Fruit fly (Drosophila melanogaster) whole organism, embryonic: ENCODE measurements around the gene Tsen2.

ENCODE experiments used
- CG1024 ChIP-seq: fragments of 200-800 bp; sonication (Bioruptor generic); IDR thresholded peaks from 2 replicates; pipeline ENCODE4 v1.3.6; 2022; ENCODE audit warnings: missing biosample characterization, missing genetic modification characterization
- CG10274 ChIP-seq: fragments of 200-800 bp; sonication (Bioruptor generic); optimal IDR thresholded peaks from 3 replicates; lab custom pipeline; 2017; ENCODE audit warnings: missing biosample characterization, mild to moderate bottlenecking, missing genetic modification characterization
- CG11093 ChIP-seq: fragments of 200-800 bp; sonication (Bioruptor generic); IDR thresholded peaks from 3 replicates; pipeline ENCODE4 v1.3.6; 2022; ENCODE audit warnings: missing biosample characterization, missing genetic modification characterization
- CG11247 ChIP-seq: fragments of 200-800 bp; sonication (Bioruptor generic); IDR thresholded peaks from 2 replicates; pipeline ENCODE4 v1.3.6; 2022; ENCODE audit warnings: missing biosample characterization, missing genetic modification characterization
- CG12219 ChIP-seq: fragments of 200-800 bp; sonication (Bioruptor generic); optimal IDR thresholded peaks from 3 replicates; lab custom pipeline; 2018; ENCODE audit warnings: missing biosample characterization, mild to moderate bottlenecking, missing genetic modification characterization
- CG12299 ChIP-seq: fragments of 200-800 bp; sonication (Bioruptor generic); optimal IDR thresholded peaks from 2 replicates; lab custom pipeline; 2018; ENCODE audit warnings: missing biosample characterization, mild to moderate bottlenecking, missing genetic modification characterization
- CG12769 ChIP-seq: fragments of 200-800 bp; sonication (Bioruptor generic); optimal IDR thresholded peaks from 2 replicates; lab custom pipeline; 2019; ENCODE audit warnings: missing biosample characterization, mild to moderate bottlenecking, missing genetic modification characterization, moderate library complexity
- CG14050 ChIP-seq: fragments of 200-800 bp; sonication (Bioruptor generic); IDR thresholded peaks from 3 replicates; pipeline ENCODE4 v1.3.6; 2022; ENCODE audit warnings: missing biosample characterization, missing genetic modification characterization
- CG15479 ChIP-seq: fragments of 200-800 bp; sonication (Bioruptor generic); optimal IDR thresholded peaks from 3 replicates; lab custom pipeline; 2019; ENCODE audit warnings: missing biosample characterization, mild to moderate bottlenecking, missing genetic modification characterization, moderate library complexity
- CG15601 ChIP-seq: fragments of 200-800 bp; sonication (Bioruptor generic); optimal IDR thresholded peaks from 3 replicates; lab custom pipeline; 2019; ENCODE audit warnings: missing biosample characterization, mild to moderate bottlenecking, missing genetic modification characterization, moderate library complexity
- CG1647 ChIP-seq: fragments of 200-800 bp; sonication (Bioruptor generic); optimal IDR thresholded peaks from 3 replicates; lab custom pipeline; 2016; ENCODE audit warnings: missing biosample characterization, missing genetic modification characterization
- CG18262 ChIP-seq: fragments of 200-800 bp; optimal IDR thresholded peaks from 3 replicates; lab custom pipeline; 2019; ENCODE audit warnings: missing biosample characterization, mild to moderate bottlenecking, missing genetic modification characterization, moderate library complexity
- CG1832 ChIP-seq: fragments of 200-800 bp; sonication (Bioruptor generic); optimal IDR thresholded peaks from 2 replicates; lab custom pipeline; 2017; ENCODE audit warnings: missing biosample characterization, mild to moderate bottlenecking, missing genetic modification characterization, inconsistent platforms
- CG2129 ChIP-seq: fragments of 200-800 bp; sonication (Bioruptor generic); IDR thresholded peaks from 2 replicates; pipeline ENCODE4 v1.3.6; 2022; ENCODE audit warnings: missing biosample characterization, missing genetic modification characterization; ENCODE audit not compliant: partially characterized antibody
- CG30431 ChIP-seq: fragments of 200-800 bp; sonication (Bioruptor generic); optimal IDR thresholded peaks from 2 replicates; lab custom pipeline; 2017; ENCODE audit warnings: missing biosample characterization, missing genetic modification characterization
- CG3065 ChIP-seq: fragments of 200-800 bp; sonication (Bioruptor generic); optimal IDR thresholded peaks from 2 replicates; lab custom pipeline; 2016; ENCODE audit warnings: missing biosample characterization, missing genetic modification characterization
- CG31365 ChIP-seq: fragments of 200-800 bp; sonication (Bioruptor generic); optimal IDR thresholded peaks from 2 replicates; lab custom pipeline; 2018; ENCODE audit warnings: missing biosample characterization, mild to moderate bottlenecking, missing genetic modification characterization
- CG32532 ChIP-seq: fragments of 200-800 bp; sonication (Bioruptor generic); IDR thresholded peaks from 2 replicates; pipeline ENCODE4 v1.3.6; 2022; ENCODE audit warnings: missing biosample characterization, missing genetic modification characterization
- CG4707 ChIP-seq: fragments of 200-800 bp; sonication (Bioruptor generic); optimal IDR thresholded peaks from 2 replicates; lab custom pipeline; 2018; ENCODE audit warnings: missing biosample characterization, mild to moderate bottlenecking, missing genetic modification characterization, moderate library complexity
- CG6175 ChIP-seq: fragments of 200-800 bp; sonication (Bioruptor generic); IDR thresholded peaks from 3 replicates; pipeline ENCODE4 v1.3.6; 2022; ENCODE audit warnings: missing biosample characterization, missing genetic modification characterization
- CG6254 ChIP-seq: fragments of 200-800 bp; sonication (Bioruptor generic); optimal IDR thresholded peaks from 3 replicates; lab custom pipeline; 2017; ENCODE audit warnings: mild to moderate bottlenecking, missing biosample characterization, missing genetic modification reagents, missing genetic modification characterization
- CG6791 ChIP-seq: fragments of 200-800 bp; sonication (Bioruptor generic); IDR thresholded peaks from 3 replicates; pipeline ENCODE4 v1.3.6; 2022; ENCODE audit warnings: missing biosample characterization, missing genetic modification characterization; ENCODE audit not compliant: partially characterized antibody
- CG8478 ChIP-seq: fragments of >200 bp; optimal IDR thresholded peaks from 2 replicates; lab custom pipeline; 2018
- CG9932 ChIP-seq: fragments of 200-800 bp; sonication (Bioruptor generic); IDR thresholded peaks from 2 replicates; pipeline ENCODE4 v1.3.6; 2022; ENCODE audit warnings: missing biosample characterization, missing genetic modification characterization
- CkIIα-i1 ChIP-seq: fragments of 200-800 bp; sonication (Bioruptor generic); IDR thresholded peaks from 2 replicates; pipeline ENCODE4 v1.3.6; 2022; ENCODE audit warnings: missing biosample characterization, missing genetic modification characterization
- D ChIP-seq, 2 experiments: fragments of 200-800 bp in 1 of 2; fragments of >200 bp in 1 of 2; sonication (Bioruptor generic) in 1 of 2; optimal IDR thresholded peaks; 2 replicates in 1 of 2; 3 replicates in 1 of 2; lab custom pipeline; 2017; ENCODE audit warnings: mild to moderate bottlenecking in 1 of 2, missing biosample characterization in 1 of 2, missing genetic modification characterization in 1 of 2, missing genetic modification reagents in 1 of 2
- Dp ChIP-seq: fragments of 200-800 bp; sonication (Bioruptor generic); optimal IDR thresholded peaks from 2 replicates; lab custom pipeline; 2018; ENCODE audit warnings: missing biosample characterization, mild to moderate bottlenecking, missing genetic modification characterization, moderate library complexity
- Eip74EF ChIP-seq, 2 experiments: fragments of 200-800 bp in 1 of 2; fragments of >200 bp in 1 of 2; sonication (Bioruptor generic) in 1 of 2; optimal IDR thresholded peaks; 2 replicates each; lab custom pipeline; 2017 to 2019; ENCODE audit warnings: missing biosample characterization in 2 of 2, missing genetic modification characterization in 2 of 2, mild to moderate bottlenecking in 1 of 2, moderate library complexity in 1 of 2
- H2.0 ChIP-seq: fragments of 200-800 bp; sonication (Bioruptor generic); IDR thresholded peaks from 2 replicates; pipeline ENCODE4 v1.3.6; 2022; ENCODE audit warnings: missing biosample characterization, missing genetic modification characterization
- HmgZ ChIP-seq: fragments of 200-800 bp; sonication (Bioruptor generic); optimal IDR thresholded peaks from 2 replicates; lab custom pipeline; 2018; ENCODE audit warnings: missing biosample characterization, mild to moderate bottlenecking, missing genetic modification characterization
- Hsf ChIP-seq: fragments of 200-800 bp; sonication (Bioruptor generic); optimal IDR thresholded peaks from 3 replicates; lab custom pipeline; 2016; ENCODE audit warnings: missing biosample characterization, missing genetic modification characterization
- Mes4 ChIP-seq: fragments of 200-800 bp; sonication (Bioruptor generic); optimal IDR thresholded peaks from 2 replicates; lab custom pipeline; 2016; ENCODE audit warnings: missing biosample characterization, missing genetic modification characterization
- Nf-YA ChIP-seq: fragments of 200-800 bp; sonication (Bioruptor generic); IDR thresholded peaks from 2 replicates; pipeline ENCODE4 v1.3.6; 2022; ENCODE audit warnings: missing biosample characterization, missing genetic modification characterization
- Ptx1 ChIP-seq: fragments of 200-800 bp; sonication (Bioruptor generic); IDR thresholded peaks from 2 replicates; pipeline ENCODE4 v1.3.6; 2022; ENCODE audit warnings: missing biosample characterization, missing genetic modification characterization
- Sox100B ChIP-seq: fragments of 200-800 bp; sonication (Bioruptor generic); optimal IDR thresholded peaks from 3 replicates; lab custom pipeline; 2018; ENCODE audit warnings: missing biosample characterization, mild to moderate bottlenecking, missing genetic modification characterization
- TFAM ChIP-seq: fragments of 200-800 bp; sonication (Bioruptor generic); optimal IDR thresholded peaks from 2 replicates; lab custom pipeline; 2017; ENCODE audit warnings: missing biosample characterization, missing genetic modification characterization, inconsistent platforms
- az2 ChIP-seq: fragments of 200-800 bp; sonication (Bioruptor generic); optimal IDR thresholded peaks from 3 replicates; lab custom pipeline; 2016; ENCODE audit warnings: missing biosample characterization, missing genetic modification characterization
- chif ChIP-seq, 2 experiments: fragments of 200-800 bp; sonication (Bioruptor generic); optimal IDR thresholded peaks; 3 replicates each; lab custom pipeline; 2016; ENCODE audit warnings: missing biosample characterization in 2 of 2, missing genetic modification characterization in 2 of 2
- chinmo ChIP-seq: fragments of 200-800 bp; sonication (Bioruptor generic); IDR thresholded peaks from 4 replicates; pipeline ENCODE4 v1.3.6; 2022; ENCODE audit warnings: missing biosample characterization, missing genetic modification characterization; ENCODE audit not compliant: partially characterized antibody
- corto ChIP-seq: fragments of 200-800 bp; sonication (Bioruptor generic); optimal IDR thresholded peaks from 2 replicates; lab custom pipeline; 2016; ENCODE audit warnings: missing biosample characterization, mild to moderate bottlenecking, missing genetic modification characterization, moderate library complexity
- dmrt11E ChIP-seq: fragments of 200-800 bp; sonication (Bioruptor generic); optimal IDR thresholded peaks from 3 replicates; lab custom pipeline; 2018; ENCODE audit warnings: missing biosample characterization, mild to moderate bottlenecking, missing genetic modification characterization, moderate library complexity
- eve ChIP-seq, 2 experiments: fragments of >200 bp; optimal IDR thresholded peaks; 2 replicates each; lab custom pipeline; 2017; ENCODE audit warnings: missing biosample characterization in 2 of 2, missing genetic modification characterization in 2 of 2
- fd3F ChIP-seq: fragments of 200-800 bp; sonication (Bioruptor generic); optimal IDR thresholded peaks from 2 replicates; lab custom pipeline; 2018; ENCODE audit warnings: missing biosample characterization, mild to moderate bottlenecking, missing genetic modification characterization, moderate library complexity
- odd ChIP-seq: fragments of 200-800 bp; sonication (Bioruptor generic); optimal IDR thresholded peaks from 2 replicates; lab custom pipeline; 2017; ENCODE audit warnings: missing biosample characterization, mild to moderate bottlenecking, missing genetic modification characterization
- p53 ChIP-seq: fragments of 200-800 bp; sonication (Bioruptor generic); optimal IDR thresholded peaks from 2 replicates; lab custom pipeline; 2016; ENCODE audit warnings: missing biosample characterization, missing genetic modification characterization
- pho ChIP-seq: fragments of 200-800 bp; sonication (Bioruptor generic); optimal IDR thresholded peaks from 2 replicates; lab custom pipeline; 2016; ENCODE audit warnings: missing biosample characterization, missing genetic modification characterization
- prd ChIP-seq, 3 experiments: fragments of >200 bp in 2 of 3; fragments of 200-800 bp in 1 of 3; sonication (Bioruptor generic) in 1 of 3; optimal IDR thresholded peaks in 2 of 3; IDR thresholded peaks in 1 of 3; 2 replicates in 2 of 3; 3 replicates in 1 of 3; pipeline versions ENCODE4 v1.3.6 to Lab custom; 2017 to 2022; ENCODE audit warnings: missing biosample characterization in 1 of 3, missing genetic modification characterization in 1 of 3
- repo ChIP-seq: fragments of 200-800 bp; sonication (Bioruptor generic); optimal IDR thresholded peaks from 2 replicates; lab custom pipeline; 2016; ENCODE audit warnings: missing biosample characterization, missing genetic modification characterization
- sisA ChIP-seq: fragments of 200-800 bp; sonication (Bioruptor generic); IDR thresholded peaks from 2 replicates; pipeline ENCODE4 v1.3.6; 2022; ENCODE audit warnings: missing biosample characterization, missing genetic modification characterization
- z ChIP-seq: fragments of 200-800 bp; sonication (Bioruptor generic); IDR thresholded peaks from 3 replicates; pipeline ENCODE4 v1.3.6; 2022; ENCODE audit warnings: missing biosample characterization, missing genetic modification characterization

Gene Tsen2

dm6 chr2L:16709693-16710092 is 19.9 kb upstream of the Tsen2 start (continued):
- TF ChIP-seq az2 (peak; percentile 66), pho (GFP tag; lab: Kevin White, UChicago) (no peak), CG11247 (GFP tag; lab: Robert Waterston, UW) (peak; percentile 64), HmgZ (tag; lab: Kevin White, UChicago) (peak; percentile 24), prd (optimal IDR thresholded peaks at IDR 0.05; lab: Kevin White, UChicago) (no peak), prd (GFP tag; IDR thresholded peaks at IDR 0.05; lab: Robert Waterston, UW) (no peak), CG14050 (peak; percentile 70), p53 (GFP tag; lab: Kevin White, UChicago) (no peak), CG1832 (GFP tag; lab: Kevin White, UChicago) (no peak), CG30431 (GFP tag; lab: Kevin White, UChicago) (peak; percentile 38), CG12769 (tag; lab: Kevin White, UChicago) (peak; percentile 18), CG2129 (GFP tag; lab: Robert Waterston, UW) (no peak), CkIIα-i1 (GFP tag; lab: Robert Waterston, UW) (0 out of 2 replicates have a peak, but pooled peaks have one; percentile 64), chif (GFP tag; optimal IDR thresholded peaks at IDR 0.05; lab: Kevin White, UChicago) (peak in 1 of 2 experiments; percentile 28), CG6791 (GFP tag; lab: Robert Waterston, UW) (no peak), CG12219 (GFP tag; lab: Kevin White, UChicago) (peak; percentile 67), z (GFP tag; lab: Robert Waterston, UW) (no peak), CG12299 (tag; lab: Kevin White, UChicago) (peak; percentile 10), CG3065 (GFP tag; lab: Kevin White, UChicago) (no peak), CG4707 (GFP tag; lab: Kevin White, UChicago) (peak; percentile 48), Ptx1 (GFP tag; lab: Robert Waterston, UW) (peak; percentile 89), odd (peak; percentile 22), CG6254 (no peak), CG9932 (peak; percentile 74), TFAM (GFP tag; lab: Kevin White, UChicago) (no peak), corto (no peak), Mes4 (GFP tag; lab: Kevin White, UChicago) (no peak), repo (GFP tag; lab: Kevin White, UChicago) (no peak), CG32532 (GFP tag; lab: Robert Waterston, UW) (no peak), CG11093 (GFP tag; lab: Robert Waterston, UW) (no peak), H2.0 (peak; percentile 80), CG10274 (GFP tag; lab: Kevin White, UChicago) (no peak), CG1647 (GFP tag; lab: Kevin White, UChicago) (peak; percentile 1), Nf-YA (GFP tag; lab: Robert Waterston, UW) (peak; percentile 61; the same call in 1 of the 2 replicates), Eip74EF (GFP tag; optimal IDR thresholded peaks at IDR 0.05; lab: Kevin White, UChicago) (peak in 1 of 2 experiments; percentile 58), CG15601 (peak; percentile 39), CG15479 (no peak), Sox100B (GFP tag; lab: Kevin White, UChicago) (peak; percentile 3), chinmo (GFP tag; lab: Robert Waterston, UW) (no peak), Dp (GFP tag; lab: Kevin White, UChicago) (no peak), sisA (GFP tag; lab: Robert Waterston, UW) (peak; percentile 84), eve (GFP tag; optimal IDR thresholded peaks at IDR 0.05; lab: Kevin White, UChicago) (peak in 1 of 2 experiments; percentile 84), CG8478 (no peak), Hsf (GFP tag; lab: Kevin White, UChicago) (peak; percentile 48), CG1024 (peak; percentile 66), CG18262 (tag; lab: Kevin White, UChicago) (no peak), CG6175 (GFP tag; lab: Robert Waterston, UW) (no peak), CG31365 (no peak), dmrt11E (tag; lab: Kevin White, UChicago) (peak; percentile 58), fd3F (GFP tag; lab: Kevin White, UChicago) (peak; percentile 51), D (optimal IDR thresholded peaks at IDR 0.05; lab: Kevin White, UChicago) (no peak), D (GFP tag; optimal IDR thresholded peaks at IDR 0.05; lab: Kevin White, UChicago) (no peak)
